Fruit fly (Drosophila melanogaster) whole organism, embryonic: Measurements from ENCODE around the gene Hasp.
A peak's percentile ranks its signal among the peaks of the same experiment; 100 is the strongest.

Source experiments
- BEAF-32 ChIP-seq: fragments of 200-800 bp; sonication (Bioruptor generic); optimal IDR thresholded peaks from 3 replicates; lab custom pipeline; 2017; ENCODE audit warnings: missing biosample characterization, missing genetic modification characterization, mild to moderate bottlenecking, moderate library complexity, missing genetic modification reagents
- CG10565 ChIP-seq: fragments of 200-800 bp; sonication (Bioruptor generic); optimal IDR thresholded peaks from 3 replicates; lab custom pipeline; 2016; ENCODE audit warnings: missing biosample characterization, mild to moderate bottlenecking, missing genetic modification characterization
- CG12071 ChIP-seq: fragments of 200-800 bp; sonication (Bioruptor generic); optimal IDR thresholded peaks from 3 replicates; lab custom pipeline; 2018; ENCODE audit warnings: missing biosample characterization, mild to moderate bottlenecking, missing genetic modification characterization
- CG1603 ChIP-seq: fragments of 200-800 bp; sonication (Bioruptor generic); optimal IDR thresholded peaks from 2 replicates; lab custom pipeline; 2019; ENCODE audit warnings: missing biosample characterization, mild to moderate bottlenecking, missing genetic modification characterization, moderate library complexity
- CG2202 ChIP-seq: fragments of 200-800 bp; sonication (Bioruptor generic); optimal IDR thresholded peaks from 2 replicates; lab custom pipeline; 2018; ENCODE audit warnings: missing biosample characterization, mild to moderate bottlenecking, missing genetic modification characterization
- CG2875 ChIP-seq: fragments of 200-800 bp; sonication (Bioruptor generic); optimal IDR thresholded peaks from 2 replicates; lab custom pipeline; 2017; ENCODE audit warnings: missing biosample characterization, mild to moderate bottlenecking, missing genetic modification characterization, missing genetic modification reagents
- CG30431 ChIP-seq: fragments of 200-800 bp; sonication (Bioruptor generic); optimal IDR thresholded peaks from 2 replicates; lab custom pipeline; 2017; ENCODE audit warnings: missing biosample characterization, missing genetic modification characterization
- CG32767 ChIP-seq: fragments of 200-800 bp; sonication (Bioruptor generic); IDR thresholded peaks from 2 replicates; pipeline ENCODE4 v1.3.6; 2022; ENCODE audit warnings: missing biosample characterization, missing genetic modification characterization
- CG3281 ChIP-seq: fragments of 200-800 bp; sonication (Bioruptor generic); optimal IDR thresholded peaks from 3 replicates; lab custom pipeline; 2017; ENCODE audit warnings: missing biosample characterization, mild to moderate bottlenecking, missing genetic modification characterization
- CG3407 ChIP-seq: fragments of 200-800 bp; sonication (Bioruptor generic); optimal IDR thresholded peaks from 2 replicates; lab custom pipeline; 2018; ENCODE audit warnings: missing biosample characterization, mild to moderate bottlenecking, missing genetic modification characterization
- CG5180 ChIP-seq: fragments of 200-800 bp; sonication (Bioruptor generic); optimal IDR thresholded peaks from 3 replicates; lab custom pipeline; 2017; ENCODE audit warnings: missing biosample characterization, missing genetic modification characterization, mild to moderate bottlenecking, moderate library complexity, missing genetic modification reagents
- CG6254 ChIP-seq: fragments of 200-800 bp; sonication (Bioruptor generic); optimal IDR thresholded peaks from 3 replicates; lab custom pipeline; 2017; ENCODE audit warnings: mild to moderate bottlenecking, missing biosample characterization, missing genetic modification reagents, missing genetic modification characterization
- CG7928 ChIP-seq: fragments of 200-800 bp; sonication (Bioruptor generic); optimal IDR thresholded peaks from 2 replicates; lab custom pipeline; 2017; ENCODE audit warnings: missing biosample characterization, mild to moderate bottlenecking, missing genetic modification characterization
- CG8765 ChIP-seq: fragments of 200-800 bp; sonication (Bioruptor generic); IDR thresholded peaks from 2 replicates; pipeline ENCODE4 v1.3.6; 2022; ENCODE audit warnings: missing biosample characterization, missing genetic modification characterization
- CG8944 ChIP-seq: fragments of 200-800 bp; sonication (Bioruptor generic); optimal IDR thresholded peaks from 3 replicates; lab custom pipeline; 2016; ENCODE audit warnings: missing biosample characterization, missing genetic modification characterization
- CG9215 ChIP-seq: fragments of 200-800 bp; sonication (Bioruptor generic); IDR thresholded peaks from 2 replicates; pipeline ENCODE4 v1.3.6; 2022; ENCODE audit warnings: missing biosample characterization, missing genetic modification characterization
- CkIIα-i1 ChIP-seq: fragments of 200-800 bp; sonication (Bioruptor generic); IDR thresholded peaks from 2 replicates; pipeline ENCODE4 v1.3.6; 2022; ENCODE audit warnings: missing biosample characterization, missing genetic modification characterization
- Deaf1 ChIP-seq: fragments of 200-800 bp; optimal IDR thresholded peaks from 3 replicates; lab custom pipeline; 2019; ENCODE audit warnings: missing biosample characterization, mild to moderate bottlenecking, missing genetic modification characterization, moderate library complexity
- Dek ChIP-seq: fragments of 200-800 bp; sonication (Bioruptor generic); optimal IDR thresholded peaks from 3 replicates; lab custom pipeline; 2019; ENCODE audit warnings: missing biosample characterization, mild to moderate bottlenecking, missing genetic modification characterization, moderate library complexity
- Dll ChIP-seq: fragments of 200-800 bp; sonication (Bioruptor generic); IDR thresholded peaks from 4 replicates; pipeline ENCODE4 v1.3.6; 2022; ENCODE audit warnings: missing biosample characterization, missing genetic modification characterization; ENCODE audit not compliant: partially characterized antibody
- Doc3 ChIP-seq: fragments of 200-800 bp; sonication (Bioruptor generic); IDR thresholded peaks from 3 replicates; pipeline ENCODE4 v1.3.6; 2022; ENCODE audit warnings: missing biosample characterization, missing genetic modification characterization; ENCODE audit not compliant: partially characterized antibody
- ERR ChIP-seq: fragments of 200-800 bp; sonication (Bioruptor generic); optimal IDR thresholded peaks from 2 replicates; lab custom pipeline; 2016; ENCODE audit warnings: missing biosample characterization, missing genetic modification characterization
- GATAe ChIP-seq: fragments of 200-800 bp; sonication (Bioruptor generic); conservative IDR thresholded peaks from 2 replicates; pipeline ENCODE4 v1.3.6; 2022; ENCODE audit warnings: missing biosample characterization, missing genetic modification characterization
- HLH54F ChIP-seq: fragments of 200-800 bp; sonication (Bioruptor generic); optimal IDR thresholded peaks from 3 replicates; lab custom pipeline; 2016; ENCODE audit warnings: missing biosample characterization, missing genetic modification characterization
- HmgD ChIP-seq: fragments of 200-800 bp; sonication (Bioruptor generic); optimal IDR thresholded peaks from 3 replicates; lab custom pipeline; 2016; ENCODE audit warnings: missing biosample characterization, missing genetic modification characterization
- Max ChIP-seq: fragments of 200-800 bp; sonication (Bioruptor generic); optimal IDR thresholded peaks from 2 replicates; lab custom pipeline; 2016; ENCODE audit warnings: missing biosample characterization, mild to moderate bottlenecking, missing genetic modification characterization
- Pdp1 ChIP-seq, 2 experiments: fragments of 200-800 bp; sonication (Bioruptor generic); optimal IDR thresholded peaks; 3 replicates each; lab custom pipeline; 2016; ENCODE audit warnings: missing biosample characterization in 2 of 2, missing genetic modification characterization in 2 of 2, mild to moderate bottlenecking in 1 of 2, moderate library complexity in 1 of 2
- TFAM ChIP-seq: fragments of 200-800 bp; sonication (Bioruptor generic); optimal IDR thresholded peaks from 2 replicates; lab custom pipeline; 2017; ENCODE audit warnings: missing biosample characterization, missing genetic modification characterization, inconsistent platforms
- ac ChIP-seq: fragments of 200-800 bp; sonication (Bioruptor generic); optimal IDR thresholded peaks from 3 replicates; lab custom pipeline; 2017; ENCODE audit warnings: missing biosample characterization, mild to moderate bottlenecking, missing genetic modification characterization
- ara ChIP-seq: fragments of 200-800 bp; sonication (Bioruptor generic); IDR thresholded peaks from 2 replicates; pipeline ENCODE4 v1.3.6; 2022; ENCODE audit warnings: missing biosample characterization, missing genetic modification characterization
- bbx ChIP-seq: fragments of 200-800 bp; sonication (Bioruptor generic); IDR thresholded peaks from 2 replicates; pipeline ENCODE4 v1.3.6; 2022; ENCODE audit warnings: missing biosample characterization, missing genetic modification characterization; ENCODE audit not compliant: partially characterized antibody
- dati ChIP-seq: fragments of 200-800 bp; sonication (Bioruptor generic); IDR thresholded peaks from 2 replicates; pipeline ENCODE4 v1.3.6; 2022; ENCODE audit warnings: missing biosample characterization, missing genetic modification characterization
- en ChIP-seq: fragments of 200-800 bp; sonication (Bioruptor generic); optimal IDR thresholded peaks from 2 replicates; lab custom pipeline; 2016; ENCODE audit warnings: missing biosample characterization, missing genetic modification characterization
- gcm ChIP-seq: fragments of 200-800 bp; sonication (Bioruptor generic); optimal IDR thresholded peaks from 2 replicates; lab custom pipeline; 2019; ENCODE audit warnings: missing biosample characterization, mild to moderate bottlenecking, missing genetic modification characterization, moderate library complexity
- gem ChIP-seq: fragments of 200-800 bp; sonication (Bioruptor generic); optimal IDR thresholded peaks from 2 replicates; lab custom pipeline; 2019; ENCODE audit warnings: missing biosample characterization, mild to moderate bottlenecking, missing genetic modification characterization, moderate library complexity
- hkb ChIP-seq, 2 experiments: fragments of 200-800 bp in 1 of 2; fragments of >200 bp in 1 of 2; sonication (Bioruptor generic) in 1 of 2; IDR thresholded peaks in 1 of 2; optimal IDR thresholded peaks in 1 of 2; 2 replicates each; pipeline versions ENCODE4 v1.3.6 to Lab custom; 2017 to 2022; ENCODE audit warnings: missing biosample characterization in 1 of 2, missing genetic modification characterization in 1 of 2
- klu ChIP-seq: fragments of 200-800 bp; sonication (Bioruptor generic); IDR thresholded peaks from 2 replicates; pipeline ENCODE4 v1.3.6; 2022; ENCODE audit warnings: missing biosample characterization, missing genetic modification characterization
- mirr ChIP-seq: fragments of 200-800 bp; sonication (Bioruptor generic); optimal IDR thresholded peaks from 3 replicates; lab custom pipeline; 2018; ENCODE audit warnings: missing biosample characterization, mild to moderate bottlenecking, missing genetic modification characterization
- nau ChIP-seq: fragments of 200-800 bp; sonication (Bioruptor generic); optimal IDR thresholded peaks from 3 replicates; lab custom pipeline; 2017; ENCODE audit warnings: missing biosample characterization, mild to moderate bottlenecking, missing genetic modification characterization, missing genetic modification reagents
- org-1 ChIP-seq: fragments of 200-800 bp; sonication (Bioruptor generic); optimal IDR thresholded peaks from 2 replicates; lab custom pipeline; 2017; ENCODE audit warnings: missing biosample characterization, missing genetic modification characterization
- otp ChIP-seq: fragments of 200-800 bp; sonication (Bioruptor generic); IDR thresholded peaks from 3 replicates; pipeline ENCODE4, ENCODE4 v1.3.6; 2022; ENCODE audit warnings: missing biosample characterization, missing genetic modification characterization
- pzg ChIP-seq: fragments of 200-800 bp; sonication (Bioruptor generic); optimal IDR thresholded peaks from 3 replicates; lab custom pipeline; 2018; ENCODE audit warnings: missing biosample characterization, mild to moderate bottlenecking, missing genetic modification characterization, moderate library complexity
- ranshi ChIP-seq: fragments of 200-800 bp; sonication (Bioruptor generic); IDR thresholded peaks from 2 replicates; pipeline ENCODE4 v1.3.6; 2022; ENCODE audit warnings: missing biosample characterization, missing genetic modification characterization
- sisA ChIP-seq: fragments of 200-800 bp; sonication (Bioruptor generic); IDR thresholded peaks from 2 replicates; pipeline ENCODE4 v1.3.6; 2022; ENCODE audit warnings: missing biosample characterization, missing genetic modification characterization
- slou ChIP-seq: fragments of 200-800 bp; sonication (Bioruptor generic); optimal IDR thresholded peaks from 3 replicates; lab custom pipeline; 2016; ENCODE audit warnings: missing biosample characterization, missing genetic modification characterization
- stc ChIP-seq: fragments of 200-800 bp; sonication (Bioruptor generic); IDR thresholded peaks from 2 replicates; pipeline ENCODE4 v1.3.6; 2022; ENCODE audit warnings: missing biosample characterization, missing genetic modification characterization
- ttk ChIP-seq: fragments of 200-800 bp; sonication (Bioruptor generic); IDR thresholded peaks from 2 replicates; pipeline ENCODE4 v2.1.2; 2022; ENCODE audit warnings: missing biosample characterization, missing genetic modification characterization
- twi ChIP-seq: fragments of 200-800 bp; optimal IDR thresholded peaks from 2 replicates; lab custom pipeline; 2019; ENCODE audit warnings: missing biosample characterization, mild to moderate bottlenecking, missing genetic modification characterization, moderate library complexity
- vnd ChIP-seq: fragments of 200-800 bp; sonication (Bioruptor generic); IDR thresholded peaks from 3 replicates; pipeline ENCODE4 v1.3.6; 2022; ENCODE audit warnings: missing biosample characterization, missing genetic modification characterization; ENCODE audit not compliant: partially characterized antibody
- zen ChIP-seq: fragments of 200-800 bp; sonication (Bioruptor generic); optimal IDR thresholded peaks from 3 replicates; lab custom pipeline; 2018; ENCODE audit warnings: missing biosample characterization, mild to moderate bottlenecking, missing genetic modification characterization, moderate library complexity

The Hasp gene

dm6 chr2L:19542268-19542773 is 25.3 kb upstream of the Hasp start (continued):
- TF ChIP-seq ttk (GFP tag; lab: Robert Waterston, UW) (no peak), CG32767 (GFP tag; lab: Robert Waterston, UW) (0 out of 2 replicates have a peak, but pooled peaks have one; percentile 15), Pdp1 (GFP tag; optimal IDR thresholded peaks at IDR 0.05; lab: Kevin White, UChicago) (peak in 1 of 2 experiments; percentile 26), nau (GFP tag; lab: Kevin White, UChicago) (no peak), CG3407 (GFP tag; lab: Kevin White, UChicago) (no peak), otp (GFP tag; lab: Robert Waterston, UW) (no peak), Deaf1 (tag; lab: Kevin White, UChicago) (no peak), ara (GFP tag; lab: Robert Waterston, UW) (no peak), CG3281 (GFP tag; lab: Kevin White, UChicago) (no peak), CG8944 (GFP tag; lab: Kevin White, UChicago) (no peak), CG5180 (no peak), pzg (peak; percentile 86), ranshi (GFP tag; lab: Robert Waterston, UW) (no peak), CG12071 (GFP tag; lab: Kevin White, UChicago) (no peak), hkb (optimal IDR thresholded peaks at IDR 0.05; lab: Kevin White, UChicago) (no peak), hkb (GFP tag; IDR thresholded peaks at IDR 0.05; lab: Robert Waterston, UW) (no peak), Doc3 (GFP tag; lab: Robert Waterston, UW) (peak; percentile 85), CkIIα-i1 (no peak), CG9215 (GFP tag; lab: Robert Waterston, UW) (no peak), vnd (GFP tag; lab: Robert Waterston, UW) (peak; percentile 91), org-1 (no peak), stc (GFP tag; lab: Robert Waterston, UW) (no peak), CG7928 (GFP tag; lab: Kevin White, UChicago) (no peak), twi (tag; lab: Kevin White, UChicago) (no peak), slou (GFP tag; lab: Kevin White, UChicago) (no peak), CG2875 (GFP tag; lab: Kevin White, UChicago) (no peak), gcm (no peak), gem (tag; lab: Kevin White, UChicago) (no peak), CG2202 (tag; lab: Kevin White, UChicago) (no peak), CG6254 (no peak), ac (no peak), Dek (tag; lab: Kevin White, UChicago) (no peak), HLH54F (GFP tag; lab: Kevin White, UChicago) (no peak), GATAe (GFP tag; lab: Robert Waterston, UW) (no peak), CG30431 (GFP tag; lab: Kevin White, UChicago) (no peak), dati (GFP tag; lab: Robert Waterston, UW) (no peak), CG8765 (GFP tag; lab: Robert Waterston, UW) (no peak), CG10565 (GFP tag; lab: Kevin White, UChicago) (no peak), en (GFP tag; lab: Kevin White, UChicago) (no peak), TFAM (GFP tag; lab: Kevin White, UChicago) (no peak), BEAF-32 (peak; percentile 81), Dll (GFP tag; lab: Robert Waterston, UW) (peak; percentile 90), bbx (GFP tag; lab: Robert Waterston, UW) (peak; percentile 88), Max (no peak), HmgD (GFP tag; lab: Kevin White, UChicago) (peak; percentile 38), zen (tag; lab: Kevin White, UChicago) (peak; percentile 8), mirr (GFP tag; lab: Kevin White, UChicago) (no peak), ERR (GFP tag; lab: Kevin White, UChicago) (no peak), sisA (GFP tag; lab: Robert Waterston, UW) (no peak), CG1603 (tag; lab: Kevin White, UChicago) (peak; percentile 69), klu (no peak)
